Worm (Caenorhabditis elegans) whole organism, L4 larva: ENCODE measurements around the gene K10D11.4.
A peak's percentile ranks its signal among the peaks of the same experiment; 100 is the strongest.

Experiments used
- F44E2.7 ChIP-seq: fragments of 200-800 bp; sonication (Bioruptor generic); IDR thresholded peaks from 2 replicates; pipeline ENCODE4 v2.1.2; 2022; ENCODE audit warnings: missing genetic modification characterization, missing compliant biosample characterization
- R02D3.7 ChIP-seq: fragments of 150-350 bp; sonication (generic microtip); optimal IDR thresholded peaks from 3 replicates; lab custom pipeline; 2014; ENCODE audit warnings: missing biosample characterization, missing genetic modification characterization
- T26A8.4 ChIP-seq: fragments of 200-800 bp; sonication (Bioruptor generic); IDR thresholded peaks from 2 replicates; pipeline ENCODE4 v1.3.6; 2022; ENCODE audit warnings: missing genetic modification characterization, missing compliant biosample characterization
- Y105C5A.15 ChIP-seq: fragments of 200-800 bp; sonication (Bioruptor generic); IDR thresholded peaks from 2 replicates; pipeline ENCODE4 v1.3.6; 2022; ENCODE audit warnings: missing genetic modification characterization, missing compliant biosample characterization
- Y75B8A.6 ChIP-seq: fragments of 200-800 bp; sonication (Bioruptor generic); IDR thresholded peaks from 2 replicates; pipeline ENCODE4 v1.3.6; 2022; ENCODE audit warnings: missing genetic modification reagents, missing genetic modification characterization, missing compliant biosample characterization
- ZK337.2 ChIP-seq: fragments of 200-800 bp; sonication (Bioruptor generic); IDR thresholded peaks from 2 replicates; pipeline ENCODE4 v1.3.6; 2022; ENCODE audit warnings: missing genetic modification reagents, missing genetic modification characterization, missing compliant biosample characterization
- aha-1 ChIP-seq: fragments of 150-350 bp; peaks from one replicate; lab custom pipeline; 2014; ENCODE audit warnings: missing biosample characterization, missing genetic modification characterization
- ama-1 ChIP-seq: fragments of 150-350 bp; optimal IDR thresholded peaks from 2 replicates; lab custom pipeline; 2014; ENCODE audit warnings: inconsistent platforms, mixed read lengths
- arid-1 ChIP-seq: fragments of 200-800 bp; sonication (Bioruptor generic); conservative IDR thresholded peaks from 2 replicates; pipeline ENCODE4 v1.3.6; 2022; ENCODE audit warnings: missing genetic modification reagents, missing genetic modification characterization, missing compliant biosample characterization
- ceh-44 ChIP-seq: fragments of 200-800 bp; sonication (Bioruptor generic); IDR thresholded peaks from 2 replicates; pipeline ENCODE4 v1.3.6; 2022; ENCODE audit warnings: missing genetic modification reagents, missing genetic modification characterization, missing compliant biosample characterization
- cey-2 ChIP-seq: sonication (generic microtip); optimal IDR thresholded peaks from 3 replicates; lab custom pipeline; 2017; ENCODE audit warnings: missing genetic modification characterization, mild to moderate bottlenecking, missing compliant biosample characterization, antibody characterized with exemption, borderline replicate concordance; ENCODE audit not compliant: insufficient read depth
- daf-19 ChIP-seq: fragments of 200-800 bp; sonication (Bioruptor generic); conservative IDR thresholded peaks from 2 replicates; pipeline ENCODE4 v1.3.6; 2022; ENCODE audit warnings: missing genetic modification characterization, missing compliant biosample characterization
- dmd-6 ChIP-seq: fragments of 200-800 bp; sonication (Bioruptor generic); IDR thresholded peaks from 2 replicates; pipeline ENCODE4 v1.3.6; 2022; ENCODE audit warnings: missing genetic modification reagents, missing genetic modification characterization, missing compliant biosample characterization
- dmd-8 ChIP-seq: fragments of 200-800 bp; sonication (Bioruptor generic); IDR thresholded peaks from 2 replicates; pipeline ENCODE4 v1.3.6; 2022; ENCODE audit warnings: missing genetic modification characterization, missing compliant biosample characterization
- hif-1 ChIP-seq, 2 experiments: sonication (generic microtip); optimal IDR thresholded peaks; 2 replicates each; lab custom pipeline; 2016 to 2017; ENCODE audit warnings: missing compliant biosample characterization in 2 of 2, missing genetic modification characterization in 2 of 2, missing genetic modification reagents in 2 of 2, missing genotype in 2 of 2, mild to moderate bottlenecking in 1 of 2
- hmg-1.1 ChIP-seq: fragments of 200-800 bp; sonication (Bioruptor generic); IDR thresholded peaks from 2 replicates; pipeline ENCODE4 v1.3.6; 2022; ENCODE audit warnings: missing genetic modification reagents, missing genetic modification characterization, missing compliant biosample characterization
- jun-1 ChIP-seq: fragments of 150-350 bp; optimal IDR thresholded peaks from 2 replicates; lab custom pipeline; 2014; ENCODE audit warnings: missing biosample characterization, missing genetic modification reagents, missing genetic modification characterization
- lin-1 ChIP-seq: fragments of 200-800 bp; sonication (Bioruptor generic); IDR thresholded peaks from 2 replicates; pipeline ENCODE4 v1.3.6; 2022; ENCODE audit warnings: missing genetic modification reagents, missing genetic modification characterization, missing compliant biosample characterization
- lin-15B ChIP-seq: fragments of 150-350 bp; sonication (generic microtip); optimal IDR thresholded peaks from 3 replicates; lab custom pipeline; 2014; ENCODE audit warnings: missing biosample characterization, missing genetic modification characterization
- lin-29 ChIP-seq: fragments of 200-800 bp; sonication (Bioruptor generic); IDR thresholded peaks from 2 replicates; pipeline ENCODE4 v1.3.6; 2022; ENCODE audit warnings: missing genetic modification reagents, missing genetic modification characterization, missing compliant biosample characterization
- lin-38 ChIP-seq: fragments of 200-800 bp; sonication (Bioruptor generic); IDR thresholded peaks from 2 replicates; pipeline ENCODE4 v1.3.6; 2022; ENCODE audit warnings: missing genetic modification reagents, missing genetic modification characterization, missing compliant biosample characterization
- lin-39 ChIP-seq: fragments of 150-350 bp; optimal IDR thresholded peaks from 2 replicates; lab custom pipeline; 2014; ENCODE audit warnings: missing biosample characterization, missing genetic modification reagents, missing genetic modification characterization
- lir-3 ChIP-seq: sonication (generic microtip); optimal IDR thresholded peaks from 2 replicates; lab custom pipeline; 2016; ENCODE audit warnings: mild to moderate bottlenecking, missing genetic modification characterization, missing compliant biosample characterization
- mep-1 ChIP-seq: fragments of 150-350 bp; sonication (generic microtip); optimal IDR thresholded peaks from 3 replicates; lab custom pipeline; 2014; ENCODE audit warnings: missing biosample characterization, missing genetic modification characterization
- nhr-11 ChIP-seq: fragments of 150-350 bp; optimal IDR thresholded peaks from 2 replicates; lab custom pipeline; 2014; ENCODE audit warnings: missing biosample characterization, missing genetic modification characterization
- nhr-111 ChIP-seq: fragments of 200-800 bp; sonication (Bioruptor generic); optimal IDR thresholded peaks from 2 replicates; lab custom pipeline; 2018; ENCODE audit warnings: mild to moderate bottlenecking, missing genetic modification characterization, missing compliant biosample characterization
- nhr-237 ChIP-seq: sonication (generic microtip); optimal IDR thresholded peaks from 2 replicates; lab custom pipeline; 2017; ENCODE audit warnings: missing biosample characterization, missing genetic modification characterization
- nhr-25 ChIP-seq: sonication (generic microtip); optimal IDR thresholded peaks from 2 replicates; lab custom pipeline; 2017; ENCODE audit warnings: missing genetic modification characterization, mild to moderate bottlenecking, missing compliant biosample characterization, antibody characterized with exemption, moderate library complexity, borderline replicate concordance; ENCODE audit not compliant: insufficient read depth
- nhr-28 ChIP-seq: fragments of 150-350 bp; optimal IDR thresholded peaks from 2 replicates; lab custom pipeline; 2014; ENCODE audit warnings: missing biosample characterization, missing genetic modification characterization
- nhr-41 ChIP-seq: fragments of 200-800 bp; sonication (Bioruptor generic); IDR thresholded peaks from 2 replicates; pipeline ENCODE4 v1.3.6; 2022; ENCODE audit warnings: missing genetic modification reagents, missing genetic modification characterization, missing compliant biosample characterization
- nhr-42 ChIP-seq: fragments of 200-800 bp; sonication (Bioruptor generic); IDR thresholded peaks from 2 replicates; pipeline ENCODE4 v1.3.6; 2022; ENCODE audit warnings: missing genetic modification characterization, missing compliant biosample characterization
- nhr-48 ChIP-seq: sonication (generic microtip); optimal IDR thresholded peaks from 2 replicates; lab custom pipeline; 2016; ENCODE audit warnings: mild to moderate bottlenecking, missing genetic modification characterization, missing compliant biosample characterization
- nhr-76 ChIP-seq: fragments of 150-350 bp; optimal IDR thresholded peaks from 2 replicates; lab custom pipeline; 2014; ENCODE audit warnings: missing biosample characterization, missing genetic modification characterization
- nhr-77 ChIP-seq: fragments of 150-350 bp; optimal IDR thresholded peaks from 2 replicates; lab custom pipeline; 2014; ENCODE audit warnings: missing biosample characterization, missing genetic modification characterization
- pha-4 ChIP-seq, 2 experiments: fragments of 150-350 bp in 1 of 2; fragments of 200-800 bp in 1 of 2; sonication (Bioruptor generic) in 1 of 2; IDR thresholded peaks in 1 of 2; optimal IDR thresholded peaks in 1 of 2; 2 replicates each; pipeline versions ENCODE4 v1.3.6 to Lab custom; 2014 to 2022; ENCODE audit warnings: missing genetic modification characterization in 2 of 2, missing genetic modification reagents in 2 of 2, missing biosample characterization in 1 of 2, missing compliant biosample characterization in 1 of 2
- php-3 ChIP-seq: fragments of 200-800 bp; sonication (Bioruptor generic); IDR thresholded peaks from 2 replicates; pipeline ENCODE4 v1.3.6; 2022; ENCODE audit warnings: missing genetic modification reagents, missing genetic modification characterization, missing compliant biosample characterization
- pqm-1 ChIP-seq: sonication (generic microtip); optimal IDR thresholded peaks from 2 replicates; lab custom pipeline; 2017; ENCODE audit warnings: missing biosample characterization, missing genetic modification characterization
- saeg-2 ChIP-seq: fragments of 200-800 bp; sonication (Bioruptor generic); IDR thresholded peaks from 2 replicates; pipeline ENCODE4 v1.3.6; 2022; ENCODE audit warnings: missing genetic modification reagents, missing genetic modification characterization, missing compliant biosample characterization
- set-16 ChIP-seq: fragments of 200-800 bp; sonication (Bioruptor generic); IDR thresholded peaks from 2 replicates; pipeline ENCODE4 v1.3.6; 2022; ENCODE audit warnings: missing genetic modification reagents, missing genetic modification characterization, missing compliant biosample characterization
- skn-1 ChIP-seq: fragments of 150-350 bp; optimal IDR thresholded peaks from 2 replicates; lab custom pipeline; 2014; ENCODE audit warnings: missing biosample characterization, missing genetic modification characterization
- tra-1 ChIP-seq: fragments of 200-800 bp; sonication (Bioruptor generic); IDR thresholded peaks from 2 replicates; pipeline ENCODE4 v1.3.6; 2022; ENCODE audit warnings: missing genetic modification reagents, missing genetic modification characterization, missing compliant biosample characterization
- unc-62 ChIP-seq, 3 experiments: fragments of 150-350 bp in 1 of 3; sonication (generic microtip); optimal IDR thresholded peaks in 2 of 3; peaks in 1 of 3; 1 replicate in 1 of 3; 2 replicates in 2 of 3; lab custom pipeline; 2014 to 2017; ENCODE audit warnings: missing biosample characterization in 3 of 3, missing genetic modification characterization in 3 of 3, missing genetic modification reagents in 3 of 3, missing genotype in 1 of 3
- vab-7 ChIP-seq: fragments of 200-800 bp; sonication (Bioruptor generic); IDR thresholded peaks from 2 replicates; pipeline ENCODE4 v1.3.6; 2022; ENCODE audit warnings: missing genetic modification reagents, missing genetic modification characterization, missing compliant biosample characterization
- zag-1 ChIP-seq: fragments of 150-350 bp; optimal IDR thresholded peaks from 2 replicates; lab custom pipeline; 2014; ENCODE audit warnings: missing biosample characterization, missing genetic modification characterization
- zfp-2 ChIP-seq: sonication (generic microtip); optimal IDR thresholded peaks from 2 replicates; lab custom pipeline; 2016; ENCODE audit warnings: mild to moderate bottlenecking, missing genetic modification characterization, missing compliant biosample characterization
- zip-11 ChIP-seq: fragments of 200-800 bp; sonication (Bioruptor generic); IDR thresholded peaks from 2 replicates; pipeline ENCODE4 v1.3.6; 2022; ENCODE audit warnings: missing genetic modification characterization, missing compliant biosample characterization
- ztf-11 ChIP-seq: fragments of 150-350 bp; optimal IDR thresholded peaks from 2 replicates; lab custom pipeline; 2014; ENCODE audit warnings: missing biosample characterization, missing genetic modification characterization

K10D11.4 gene

DNA sequence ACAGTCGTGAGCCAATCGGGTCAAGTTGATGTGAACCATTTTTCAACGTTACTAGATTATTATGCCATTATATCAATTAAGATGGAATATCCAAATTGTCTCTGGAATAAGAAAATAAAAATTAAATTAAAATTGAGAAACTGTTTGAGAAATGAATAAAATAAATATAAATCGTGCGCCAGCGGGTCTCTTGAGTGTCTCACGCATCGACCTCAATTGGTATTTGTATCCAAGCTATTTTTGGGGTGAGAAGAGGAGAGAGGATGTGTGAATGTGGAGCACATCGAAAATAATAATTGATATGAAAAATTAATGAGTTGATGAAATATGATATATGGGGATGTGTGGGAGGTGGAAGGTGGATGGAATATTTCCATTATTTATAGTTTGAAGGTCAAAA, 44.6 kb upstream of the K10D11.4 start, which contains the start of gene F49E11.2:
Gene F49E11.2 (minus strand): TSS at position 101 of the 400 bp plus-strand sequence.
- TF ChIP-seq aha-1 (tag; lab: Kevin White, UChicago) (peak; percentile 14), ceh-44 (GFP tag; lab: Robert Waterston, UW) (no peak), zip-11 (GFP tag; lab: Robert Waterston, UW) (no peak), zfp-2 (tag; lab: Kevin White, UChicago) (no peak), mep-1 (no peak), jun-1 (tag; lab: Kevin White, UChicago) (no peak)

DNA sequence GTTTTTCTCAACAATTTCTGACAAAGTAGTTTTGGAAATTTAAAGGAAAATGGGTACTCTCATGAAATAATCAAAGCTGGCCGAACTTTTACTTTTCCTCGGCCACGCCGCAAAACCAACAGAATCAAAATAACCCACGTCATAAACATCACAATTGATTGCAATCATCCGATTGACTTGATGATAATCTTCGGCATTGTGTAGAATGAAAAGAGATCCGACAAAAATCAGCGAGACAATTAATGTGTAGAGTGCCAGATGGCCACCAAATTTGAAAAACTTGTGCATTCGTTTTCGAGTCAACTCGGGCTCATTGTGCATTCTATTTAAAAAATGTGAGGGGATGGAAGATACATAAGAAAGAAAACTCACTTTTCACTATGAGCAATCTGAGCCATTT, 42.6 kb upstream of the K10D11.4 start:
- TF ChIP-seq Y75B8A.6 (GFP tag; lab: Robert Waterston, UW) (no peak), unc-62 (GFP tag; optimal IDR thresholded peaks at IDR 0.05 in 1 of 2; lab: Kevin White, UChicago) (no peak), unc-62 (tag; optimal IDR thresholded peaks at IDR 0.05; lab: Kevin White, UChicago) (no peak), zfp-2 (tag; lab: Kevin White, UChicago) (no peak), tra-1 (GFP tag; lab: Robert Waterston, UW) (no peak), zag-1 (tag; lab: Kevin White, UChicago) (no peak), nhr-25 (no peak), T26A8.4 (GFP tag; lab: Robert Waterston, UW) (no peak), nhr-76 (tag; lab: Kevin White, UChicago) (no peak), lir-3 (tag; lab: Kevin White, UChicago) (no peak), php-3 (GFP tag; lab: Robert Waterston, UW) (no peak), hmg-1.1 (GFP tag; lab: Robert Waterston, UW) (no peak), saeg-2 (GFP tag; lab: Robert Waterston, UW) (no peak), lin-39 (tag; lab: Kevin White, UChicago) (no peak), ztf-11 (no peak), aha-1 (tag; lab: Kevin White, UChicago) (no peak), nhr-42 (GFP tag; lab: Robert Waterston, UW) (no peak), R02D3.7 (tag; lab: Kevin White, UChicago) (no peak), nhr-77 (no peak), ama-1 (lab: Kevin White, UChicago) (no peak), nhr-48 (tag; lab: Kevin White, UChicago) (no peak)

DNA sequence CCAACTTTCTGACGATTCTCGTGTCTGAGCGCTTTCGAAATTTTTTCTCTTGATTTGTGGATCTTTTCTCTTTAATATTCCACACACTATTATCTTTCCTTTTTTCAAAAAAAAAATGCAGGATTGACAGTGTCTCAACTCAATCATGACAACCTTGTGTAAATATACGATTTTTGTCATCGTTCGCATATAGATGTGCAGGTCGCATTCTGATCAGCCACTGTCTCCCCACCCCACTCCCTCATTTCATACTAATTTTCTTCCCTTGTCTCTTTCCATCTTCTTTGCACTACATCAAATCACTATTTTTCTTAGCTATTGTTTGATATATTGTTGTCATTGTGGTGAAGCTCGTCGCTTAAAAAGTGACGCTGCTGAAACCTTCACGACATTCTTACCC, 41.0 kb upstream of the K10D11.4 start:
- TF ChIP-seq lin-1 (GFP tag; lab: Robert Waterston, UW): no peak
- no peak for TF ChIP-seq nhr-77
- no peak for TF ChIP-seq zfp-2 (tag; lab: Kevin White, UChicago)
- TF ChIP-seq ZK337.2: no peak
- TF ChIP-seq Y105C5A.15 (GFP tag; lab: Robert Waterston, UW): peak; percentile 7; the same call in 1 of the 2 replicates
- TF ChIP-seq dmd-6 (GFP tag; lab: Robert Waterston, UW): no peak
- no peak for TF ChIP-seq aha-1 (tag; lab: Kevin White, UChicago)
- 0 out of 2 replicates have a peak, but pooled peaks have one; percentile 22 for TF ChIP-seq lin-38 (GFP tag; lab: Robert Waterston, UW)
- no peak for TF ChIP-seq hmg-1.1 (GFP tag; lab: Robert Waterston, UW)
- no peak for TF ChIP-seq cey-2 (tag; lab: Kevin White, UChicago)
- no peak for TF ChIP-seq nhr-28
- TF ChIP-seq zag-1 (tag; lab: Kevin White, UChicago): no peak
- 0 out of 2 replicates have a peak, but pooled peaks have one; percentile 41 for TF ChIP-seq F44E2.7 (GFP tag; lab: Robert Waterston, UW)
- TF ChIP-seq dmd-8 (GFP tag; lab: Robert Waterston, UW): peak; percentile 19; the same call in 1 of the 2 replicates
- TF ChIP-seq ama-1 (lab: Kevin White, UChicago): no peak
- no peak for TF ChIP-seq pqm-1 (tag; lab: Kevin White, UChicago)
- no peak for TF ChIP-seq vab-7 (GFP tag; lab: Robert Waterston, UW)
- no peak for TF ChIP-seq lin-15B (tag; lab: Kevin White, UChicago)
- TF ChIP-seq nhr-41 (GFP tag; lab: Robert Waterston, UW): no peak
- TF ChIP-seq mep-1: no peak
- no peak for TF ChIP-seq nhr-11 (tag; lab: Kevin White, UChicago)
- TF ChIP-seq nhr-237 (tag; lab: Kevin White, UChicago): no peak
- no peak for TF ChIP-seq hif-1 (tag; optimal IDR thresholded peaks at IDR 0.05; lab: Kevin White, UChicago)
- no peak for TF ChIP-seq lin-29 (GFP tag; lab: Robert Waterston, UW)
- TF ChIP-seq daf-19 (GFP tag; lab: Robert Waterston, UW): no peak
- TF ChIP-seq nhr-111 (GFP tag; lab: Kevin White, UChicago): peak; percentile 40
- TF ChIP-seq skn-1 (tag; lab: Kevin White, UChicago): no peak
- no peak for TF ChIP-seq lin-39 (tag; lab: Kevin White, UChicago)
- TF ChIP-seq arid-1 (GFP tag; lab: Robert Waterston, UW): no peak
- TF ChIP-seq set-16: no peak
- TF ChIP-seq pha-4 (GFP tag; IDR thresholded peaks at IDR 0.05; lab: Robert Waterston, UW): no peak
- no peak for TF ChIP-seq pha-4 (tag; optimal IDR thresholded peaks at IDR 0.05; lab: Kevin White, UChicago)
